Fruit fly (Drosophila melanogaster): ENCODE measurements around the gene Nmnat.
A peak's percentile ranks its signal among the peaks of the same experiment; 100 is the strongest.

Nmnat gene

dm6 chr3R:24962470-24962869 is 17.4 kb downstream of the Nmnat start (continued):
- TF ChIP-seq row (GFP tag; IDR thresholded peaks at IDR 0.05) (peak; percentile 68; the same call in 2 of the 3 replicates), CG4617 (GFP tag; optimal IDR thresholded peaks at IDR 0.05; ENCODE audit: borderline replicate concordance) (peak; percentile 18), CG10267 (tag; optimal IDR thresholded peaks at IDR 0.05) (peak; percentile 25), CG6683 (GFP tag; optimal IDR thresholded peaks at IDR 0.05) (no peak), CG1529 (GFP tag; optimal IDR thresholded peaks at IDR 0.05) (peak; percentile 2), HLH54F (GFP tag; optimal IDR thresholded peaks at IDR 0.05) (peak; percentile 55), zen (tag; optimal IDR thresholded peaks at IDR 0.05) (no peak), crp (GFP tag; optimal IDR thresholded peaks at IDR 0.05) (peak in 1 of 2 experiments; percentile 8), dmrt11E (tag; optimal IDR thresholded peaks at IDR 0.05) (no peak), NC2α (GFP tag; optimal IDR thresholded peaks at IDR 0.05) (no peak), CG17568 (GFP tag; optimal IDR thresholded peaks at IDR 0.05) (no peak), CG15073 (GFP tag; optimal IDR thresholded peaks at IDR 0.05) (no peak), CoRest (tag; optimal IDR thresholded peaks at IDR 0.05) (peak; percentile 66), BtbVII (GFP tag; optimal IDR thresholded peaks at IDR 0.05) (no peak), CG11504 (tag; optimal IDR thresholded peaks at IDR 0.05) (peak; percentile 80), CG17802 (tag; optimal IDR thresholded peaks at IDR 0.05) (peak; percentile 32), CG6175 (GFP tag; IDR thresholded peaks at IDR 0.05) (peak; percentile 64; the same call in 1 of the 3 replicates), CG12104 (GFP tag; optimal IDR thresholded peaks at IDR 0.05) (peak; percentile 25), fu2 (GFP tag; optimal IDR thresholded peaks at IDR 0.05) (peak; percentile 32), CG4730 (GFP tag; IDR thresholded peaks at IDR 0.05) (peak; percentile 72), CG2712 (tag; optimal IDR thresholded peaks at IDR 0.05) (peak; percentile 49), wor (GFP tag; IDR thresholded peaks at IDR 0.05) (peak; percentile 46; the same call in 1 of the 2 replicates), slou (GFP tag; optimal IDR thresholded peaks at IDR 0.05) (no peak), cas (GFP tag; IDR thresholded peaks at IDR 0.05) (0 out of 2 replicates have a peak, but pooled peaks have one; percentile 19), NfI (GFP tag; optimal IDR thresholded peaks at IDR 0.05) (peak; percentile 49), CG13894 (tag; optimal IDR thresholded peaks at IDR 0.05) (no peak), ase (GFP tag; IDR thresholded peaks at IDR 0.05) (peak; percentile 61; the same call in 2 of the 3 replicates), MESR4 (GFP tag; optimal IDR thresholded peaks at IDR 0.05) (no peak), mld (GFP tag; IDR thresholded peaks at IDR 0.05; ENCODE audit: partially characterized antibody) (no peak), CG7271 (tag; optimal IDR thresholded peaks at IDR 0.05) (no peak), grau (tag; optimal IDR thresholded peaks at IDR 0.05) (no peak), Mes4 (GFP tag; optimal IDR thresholded peaks at IDR 0.05) (peak; percentile 32), dmrt99B (tag; optimal IDR thresholded peaks at IDR 0.05) (peak; percentile 85), cg (GFP tag; optimal IDR thresholded peaks at IDR 0.05) (no peak), insv (GFP tag; optimal IDR thresholded peaks at IDR 0.05) (no peak), al (GFP tag; IDR thresholded peaks at IDR 0.05) (peak; percentile 70), pan (optimal IDR thresholded peaks at IDR 0.05) (no peak), pan (GFP tag; optimal IDR thresholded peaks at IDR 0.05 in 1 of 2, IDR thresholded peaks at IDR 0.05 in 1 of 2) (peak in 1 of 2 experiments; percentile 78), sna (GFP tag; IDR thresholded peaks at IDR 0.05; ENCODE audit: partially characterized antibody) (no peak), CG8924 (tag; optimal IDR thresholded peaks at IDR 0.05) (peak; percentile 50), CG1233 (GFP tag; optimal IDR thresholded peaks at IDR 0.05) (no peak), E2f1 (GFP tag; IDR thresholded peaks at IDR 0.05) (peak; percentile 65), vfl (GFP tag; optimal IDR thresholded peaks at IDR 0.05) (no peak), CG2678 (tag; optimal IDR thresholded peaks at IDR 0.05) (peak; percentile 77), Hand (GFP tag; optimal IDR thresholded peaks at IDR 0.05) (no peak), sd (tag; optimal IDR thresholded peaks at IDR 0.05) (peak; percentile 48), Mrtf (GFP tag; IDR thresholded peaks at IDR 0.05) (peak; percentile 69; the same call in 2 of the 3 replicates), az2 (GFP tag; optimal IDR thresholded peaks at IDR 0.05) (peak; percentile 66), emc (GFP tag; optimal IDR thresholded peaks at IDR 0.05) (no peak), Nf-YC (tag; optimal IDR thresholded peaks at IDR 0.05) (no peak)
